Fruit fly (Drosophila melanogaster): Measurements from ENCODE around the gene wac.
A peak's percentile ranks its signal among the peaks of the same experiment; 100 is the strongest.

Gene wac

dm6 chr3L:232267-232666, 25.7 kb upstream of the wac start, which contains the start of gene CG34454:
Gene CG34454 (minus strand): TSS chr3L:232350.
- TF ChIP-seq CG6163 (GFP tag; IDR thresholded peaks at IDR 0.05), result no peak
- no peak for TF ChIP-seq CG16779 (tag; optimal IDR thresholded peaks at IDR 0.05)
- no peak for TF ChIP-seq CG8119 (GFP tag; IDR thresholded peaks at IDR 0.05)
- TF ChIP-seq dsx (GFP tag; optimal IDR thresholded peaks at IDR 0.05; ENCODE audit: poor library complexity, severe bottlenecking), result peak; percentile 92
- no peak for TF ChIP-seq Sox14 (GFP tag; optimal IDR thresholded peaks at IDR 0.05)
- TF ChIP-seq dac (GFP tag; optimal IDR thresholded peaks at IDR 0.05), result no peak

dm6 chr3L:233251-233650, 24.7 kb upstream of the wac start, which contains the start of gene CG34453:
Gene CG34453 (minus strand): TSS chr3L:233351.
- TF ChIP-seq CG10631 (GFP tag; optimal IDR thresholded peaks at IDR 0.05) (no peak), CG11902 (GFP tag; optimal IDR thresholded peaks at IDR 0.05) (no peak), Ets96B (tag; optimal IDR thresholded peaks at IDR 0.05) (no peak), CG15336 (GFP tag; IDR thresholded peaks at IDR 0.05) (no peak), CG6808 (GFP tag; optimal IDR thresholded peaks at IDR 0.05) (no peak), net (GFP tag; optimal IDR thresholded peaks at IDR 0.05) (no peak), pdm3 (GFP tag; optimal IDR thresholded peaks at IDR 0.05) (no peak)

dm6 chr3L:234337-234736, 23.6 kb upstream of the wac start:
- TF ChIP-seq cyc (GFP tag; optimal IDR thresholded peaks at IDR 0.05) (no peak), topi (GFP tag; optimal IDR thresholded peaks at IDR 0.05) (no peak), Eip93F (GFP tag; optimal IDR thresholded peaks at IDR 0.05) (no peak), Gug (GFP tag; IDR thresholded peaks at IDR 0.05) (no peak), CG16779 (tag; optimal IDR thresholded peaks at IDR 0.05) (no peak), salr (GFP tag; optimal IDR thresholded peaks at IDR 0.05) (no peak), eg (GFP tag; IDR thresholded peaks at IDR 0.05) (no peak), Sox102F (GFP tag; optimal IDR thresholded peaks at IDR 0.05) (no peak), Hr39 (GFP tag; optimal IDR thresholded peaks at IDR 0.05) (no peak), CG6276 (GFP tag; optimal IDR thresholded peaks at IDR 0.05) (no peak), esn (GFP tag; optimal IDR thresholded peaks at IDR 0.05) (no peak), Hr4 (GFP tag; optimal IDR thresholded peaks at IDR 0.05) (no peak), CG32006 (GFP tag; optimal IDR thresholded peaks at IDR 0.05) (no peak)

DNA sequence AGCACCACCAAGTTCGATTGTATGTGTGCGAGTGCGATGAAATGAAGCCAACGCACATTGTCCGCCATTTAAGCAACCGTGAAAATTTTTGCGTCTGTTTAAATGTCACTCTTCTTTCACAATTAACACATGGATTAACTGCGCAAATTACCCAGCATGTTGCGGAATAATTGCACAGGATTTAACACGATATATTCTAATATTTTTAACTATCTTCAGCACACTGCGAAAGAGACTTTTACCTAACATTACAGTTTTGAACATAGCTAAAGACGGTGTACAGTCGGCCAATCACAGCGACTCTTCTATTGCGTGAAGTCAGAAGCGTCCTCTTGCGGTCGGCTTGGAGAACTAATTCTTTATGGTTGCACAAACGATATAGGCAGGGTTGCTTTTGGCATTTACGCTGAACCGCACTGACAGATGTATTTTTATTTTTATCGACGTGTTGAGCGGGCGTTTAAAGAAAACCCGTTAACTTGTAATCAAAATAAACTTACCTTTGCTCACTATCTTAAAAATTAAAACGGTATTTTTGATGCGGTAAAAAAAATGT, 11.3 kb upstream of the wac start:
- TF ChIP-seq Sox15 (GFP tag; optimal IDR thresholded peaks at IDR 0.05), result no peak
- TF ChIP-seq CG32006 (GFP tag; optimal IDR thresholded peaks at IDR 0.05), result no peak
- TF ChIP-seq lz (GFP tag; optimal IDR thresholded peaks at IDR 0.05), result peak; percentile 67
- peak; percentile 60 for TF ChIP-seq esn (GFP tag; optimal IDR thresholded peaks at IDR 0.05)
- TF ChIP-seq achi (GFP tag; optimal IDR thresholded peaks at IDR 0.05), result peak; percentile 97
- no peak for TF ChIP-seq CG6163 (GFP tag; IDR thresholded peaks at IDR 0.05)
- TF ChIP-seq CG6276 (GFP tag; optimal IDR thresholded peaks at IDR 0.05), result no peak
- no peak for TF ChIP-seq dac (GFP tag; optimal IDR thresholded peaks at IDR 0.05)
- TF ChIP-seq CG11294 (GFP tag; IDR thresholded peaks at IDR 0.05), result no peak
- TF ChIP-seq pdm3 (GFP tag; optimal IDR thresholded peaks at IDR 0.05), result no peak
- no peak for TF ChIP-seq net (GFP tag; optimal IDR thresholded peaks at IDR 0.05)
- TF ChIP-seq OdsH (GFP tag; optimal IDR thresholded peaks at IDR 0.05), result no peak
- no peak for TF ChIP-seq acj6 (GFP tag; optimal IDR thresholded peaks at IDR 0.05)
- TF ChIP-seq CG8119 (GFP tag; IDR thresholded peaks at IDR 0.05), result no peak
- TF ChIP-seq CG8632 (GFP tag; optimal IDR thresholded peaks at IDR 0.05), result no peak
- TF ChIP-seq Blimp-1 (GFP tag; optimal IDR thresholded peaks at IDR 0.05), result no peak
- no peak for TF ChIP-seq topi (GFP tag; optimal IDR thresholded peaks at IDR 0.05)
- TF ChIP-seq CG6854 (GFP tag; optimal IDR thresholded peaks at IDR 0.05), result peak; percentile 25
- TF ChIP-seq CG6808 (GFP tag; optimal IDR thresholded peaks at IDR 0.05), result no peak
- no peak for TF ChIP-seq fkh (GFP tag; optimal IDR thresholded peaks at IDR 0.05)
- no peak for TF ChIP-seq Hr39 (GFP tag; optimal IDR thresholded peaks at IDR 0.05)
- TF ChIP-seq CG3032 (tag; optimal IDR thresholded peaks at IDR 0.05), result peak; percentile 17
- no peak for TF ChIP-seq svp (GFP tag)
- no peak for TF ChIP-seq CG9139 (GFP tag; optimal IDR thresholded peaks at IDR 0.05)
- no peak for TF ChIP-seq fd85E (GFP tag; optimal IDR thresholded peaks at IDR 0.05)
- no peak for TF ChIP-seq Hr4 (GFP tag; optimal IDR thresholded peaks at IDR 0.05)
- no peak for TF ChIP-seq vri (GFP tag; optimal IDR thresholded peaks at IDR 0.05)
- no peak for TF ChIP-seq CG1621 (tag; optimal IDR thresholded peaks at IDR 0.05)
- TF ChIP-seq CG8319 (GFP tag; optimal IDR thresholded peaks at IDR 0.05), result no peak
- TF ChIP-seq CG31627 (GFP tag; optimal IDR thresholded peaks at IDR 0.05), result no peak
- peak; percentile 91 for TF ChIP-seq Eip78C (GFP tag)
- TF ChIP-seq CG15336 (GFP tag; IDR thresholded peaks at IDR 0.05), result no peak
- TF ChIP-seq Ets96B (tag; optimal IDR thresholded peaks at IDR 0.05), result no peak
- TF ChIP-seq spab (GFP tag; optimal IDR thresholded peaks at IDR 0.05), result no peak
